Fruit fly (Drosophila melanogaster) whole organism, embryonic: ENCODE measurements around the gene CG5262.
A peak's percentile ranks its signal among the peaks of the same experiment; 100 is the strongest.

Source experiments
- Ada2b ChIP-seq: fragments of 200-800 bp; sonication (Bioruptor generic); IDR thresholded peaks from 2 replicates; pipeline ENCODE4 v1.3.6; 2022; ENCODE audit warnings: missing biosample characterization, missing genetic modification characterization
- Adf1 ChIP-seq: fragments of 200-800 bp; sonication (Bioruptor generic); IDR thresholded peaks from 2 replicates; pipeline ENCODE4 v1.3.6; 2022; ENCODE audit warnings: missing biosample characterization, missing genetic modification characterization
- BtbVII ChIP-seq: fragments of 200-800 bp; sonication (Bioruptor generic); optimal IDR thresholded peaks from 3 replicates; lab custom pipeline; 2017; ENCODE audit warnings: missing biosample characterization, mild to moderate bottlenecking, missing genetic modification characterization
- CG11695 ChIP-seq: fragments of 200-800 bp; sonication (Bioruptor generic); IDR thresholded peaks from 3 replicates; pipeline ENCODE4 v1.3.6; 2022; ENCODE audit warnings: missing biosample characterization, missing genetic modification characterization
- CG12104 ChIP-seq: fragments of 200-800 bp; sonication (Bioruptor generic); optimal IDR thresholded peaks from 3 replicates; lab custom pipeline; 2016; ENCODE audit warnings: missing biosample characterization, missing genetic modification characterization
- CG1233 ChIP-seq: fragments of 200-800 bp; sonication (Bioruptor generic); optimal IDR thresholded peaks from 4 replicates; lab custom pipeline; 2018; ENCODE audit warnings: missing biosample characterization, mild to moderate bottlenecking, missing genetic modification characterization
- CG13296 ChIP-seq: fragments of 200-800 bp; sonication (Bioruptor generic); optimal IDR thresholded peaks from 3 replicates; lab custom pipeline; 2018; ENCODE audit warnings: missing biosample characterization, mild to moderate bottlenecking, missing genetic modification characterization
- CG14710 ChIP-seq: fragments of 200-800 bp; sonication (Bioruptor generic); optimal IDR thresholded peaks from 3 replicates; lab custom pipeline; 2019; ENCODE audit warnings: missing biosample characterization, mild to moderate bottlenecking, missing genetic modification characterization, moderate library complexity
- CG15011 ChIP-seq: fragments of 200-800 bp; sonication (Bioruptor generic); optimal IDR thresholded peaks from 3 replicates; lab custom pipeline; 2018; ENCODE audit warnings: missing biosample characterization, mild to moderate bottlenecking, missing genetic modification characterization
- CG16815 ChIP-seq: fragments of 200-800 bp; sonication (Bioruptor generic); optimal IDR thresholded peaks from 3 replicates; lab custom pipeline; 2017; ENCODE audit warnings: missing biosample characterization, mild to moderate bottlenecking, missing genetic modification characterization
- CG18599 ChIP-seq: fragments of 200-800 bp; sonication (Bioruptor generic); optimal IDR thresholded peaks from 3 replicates; lab custom pipeline; 2017; ENCODE audit warnings: missing biosample characterization, missing genetic modification characterization, mild to moderate bottlenecking, moderate library complexity, missing genetic modification reagents
- CG18764 ChIP-seq: fragments of 200-800 bp; sonication (Bioruptor generic); optimal IDR thresholded peaks from 3 replicates; lab custom pipeline; 2016; ENCODE audit warnings: missing biosample characterization, missing genetic modification characterization
- CG2712 ChIP-seq: fragments of 200-800 bp; optimal IDR thresholded peaks from 3 replicates; lab custom pipeline; 2019; ENCODE audit warnings: missing biosample characterization, mild to moderate bottlenecking, missing genetic modification characterization, moderate library complexity
- CG31224 ChIP-seq: fragments of 200-800 bp; sonication (Bioruptor generic); IDR thresholded peaks from 2 replicates; pipeline ENCODE4 v1.3.6; 2022; ENCODE audit warnings: missing biosample characterization, missing genetic modification characterization
- CG32532 ChIP-seq: fragments of 200-800 bp; sonication (Bioruptor generic); IDR thresholded peaks from 2 replicates; pipeline ENCODE4 v1.3.6; 2022; ENCODE audit warnings: missing biosample characterization, missing genetic modification characterization
- CG32772 ChIP-seq: fragments of 200-800 bp; sonication (Bioruptor generic); IDR thresholded peaks from 2 replicates; pipeline ENCODE4 v1.3.6; 2022; ENCODE audit warnings: missing biosample characterization, missing genetic modification characterization
- CG4328 ChIP-seq: fragments of 200-800 bp; sonication (Bioruptor generic); optimal IDR thresholded peaks from 3 replicates; lab custom pipeline; 2017; ENCODE audit warnings: missing biosample characterization, missing genetic modification reagents, missing genetic modification characterization
- CG6689 ChIP-seq: fragments of 200-800 bp; sonication (Bioruptor generic); IDR thresholded peaks from 2 replicates; pipeline ENCODE4 v1.3.6; 2022; ENCODE audit warnings: missing biosample characterization, missing genetic modification characterization
- CG7786 ChIP-seq: fragments of 200-800 bp; sonication (Bioruptor generic); optimal IDR thresholded peaks from 2 replicates; lab custom pipeline; 2016; ENCODE audit warnings: missing biosample characterization, missing genetic modification characterization
- CG7928 ChIP-seq: fragments of 200-800 bp; sonication (Bioruptor generic); optimal IDR thresholded peaks from 2 replicates; lab custom pipeline; 2017; ENCODE audit warnings: missing biosample characterization, mild to moderate bottlenecking, missing genetic modification characterization
- CG9817 ChIP-seq: fragments of 200-800 bp; sonication (Bioruptor generic); optimal IDR thresholded peaks from 2 replicates; lab custom pipeline; 2018; ENCODE audit warnings: missing biosample characterization, mild to moderate bottlenecking, missing genetic modification characterization, moderate library complexity
- CHES-1-like ChIP-seq: fragments of 200-800 bp; sonication (Bioruptor generic); optimal IDR thresholded peaks from 2 replicates; lab custom pipeline; 2016; ENCODE audit warnings: missing biosample characterization, missing genetic modification characterization
- Chrac-16 ChIP-seq: fragments of 200-800 bp; sonication (Bioruptor generic); optimal IDR thresholded peaks from 3 replicates; lab custom pipeline; 2016; ENCODE audit warnings: missing biosample characterization, missing genetic modification characterization
- CrebB ChIP-seq: fragments of 200-800 bp; sonication (Bioruptor generic); optimal IDR thresholded peaks from 3 replicates; lab custom pipeline; 2018; ENCODE audit warnings: missing biosample characterization, mild to moderate bottlenecking, missing genetic modification characterization
- GATAe ChIP-seq: fragments of 200-800 bp; sonication (Bioruptor generic); conservative IDR thresholded peaks from 2 replicates; pipeline ENCODE4 v1.3.6; 2022; ENCODE audit warnings: missing biosample characterization, missing genetic modification characterization
- H2.0 ChIP-seq: fragments of 200-800 bp; sonication (Bioruptor generic); IDR thresholded peaks from 2 replicates; pipeline ENCODE4 v1.3.6; 2022; ENCODE audit warnings: missing biosample characterization, missing genetic modification characterization
- Hand ChIP-seq: fragments of 200-800 bp; sonication (Bioruptor generic); optimal IDR thresholded peaks from 2 replicates; lab custom pipeline; 2017; ENCODE audit warnings: mild to moderate bottlenecking, missing biosample characterization, missing genetic modification reagents, missing genetic modification characterization
- Mad ChIP-seq: fragments of 200-800 bp; sonication (Bioruptor generic); optimal IDR thresholded peaks from 2 replicates; lab custom pipeline; 2016; ENCODE audit warnings: missing biosample characterization, missing genetic modification characterization
- Mrtf ChIP-seq: fragments of 200-800 bp; sonication (Bioruptor generic); IDR thresholded peaks from 3 replicates; pipeline ENCODE4 v1.3.6; 2022; ENCODE audit warnings: missing biosample characterization, missing genetic modification characterization
- Nf-YC ChIP-seq: fragments of 200-800 bp; optimal IDR thresholded peaks from 3 replicates; lab custom pipeline; 2019; ENCODE audit warnings: missing biosample characterization, mild to moderate bottlenecking, missing genetic modification characterization, moderate library complexity
- Poxn ChIP-seq: fragments of 200-800 bp; sonication (Bioruptor generic); IDR thresholded peaks from 2 replicates; pipeline ENCODE4 v1.3.6; 2022; ENCODE audit warnings: missing biosample characterization, missing genetic modification characterization
- abd-A ChIP-seq: fragments of 200-800 bp; sonication (Bioruptor generic); optimal IDR thresholded peaks from 3 replicates; lab custom pipeline; 2019; ENCODE audit warnings: missing biosample characterization, mild to moderate bottlenecking, missing genetic modification characterization, moderate library complexity
- az2 ChIP-seq: fragments of 200-800 bp; sonication (Bioruptor generic); optimal IDR thresholded peaks from 3 replicates; lab custom pipeline; 2016; ENCODE audit warnings: missing biosample characterization, missing genetic modification characterization
- bigmax ChIP-seq: fragments of 200-800 bp; sonication (Bioruptor generic); optimal IDR thresholded peaks from 2 replicates; lab custom pipeline; 2018; ENCODE audit warnings: missing biosample characterization, mild to moderate bottlenecking, missing genetic modification characterization
- ci ChIP-seq: fragments of 200-800 bp; sonication (Bioruptor generic); IDR thresholded peaks from 3 replicates; pipeline ENCODE4 v1.3.6; 2022; ENCODE audit warnings: missing biosample characterization, missing genetic modification characterization
- fd96Cb ChIP-seq: fragments of 200-800 bp; sonication (Bioruptor generic); optimal IDR thresholded peaks from 2 replicates; lab custom pipeline; 2018; ENCODE audit warnings: missing biosample characterization, mild to moderate bottlenecking, missing genetic modification characterization, moderate library complexity
- gro ChIP-seq: fragments of 200-800 bp; sonication (Bioruptor generic); optimal IDR thresholded peaks from 2 replicates; lab custom pipeline; 2016; ENCODE audit warnings: missing biosample characterization, missing genetic modification characterization
- lab ChIP-seq: fragments of 200-800 bp; sonication (Bioruptor generic); optimal IDR thresholded peaks from 3 replicates; lab custom pipeline; 2017; ENCODE audit warnings: missing biosample characterization, missing genetic modification characterization, mild to moderate bottlenecking, moderate library complexity, missing genetic modification reagents
- maf-S ChIP-seq: fragments of 200-800 bp; sonication (Bioruptor generic); optimal IDR thresholded peaks from 2 replicates; lab custom pipeline; 2016; ENCODE audit warnings: missing biosample characterization, missing genetic modification characterization
- nerfin-2 ChIP-seq: fragments of 200-800 bp; sonication (Bioruptor generic); IDR thresholded peaks from 2 replicates; pipeline ENCODE4 v1.3.6; 2022; ENCODE audit warnings: missing biosample characterization, missing genetic modification characterization; ENCODE audit not compliant: partially characterized antibody
- onecut ChIP-seq: fragments of 200-800 bp; sonication (Bioruptor generic); IDR thresholded peaks from 2 replicates; pipeline ENCODE4 v1.3.6; 2022; ENCODE audit warnings: missing biosample characterization, missing genetic modification characterization
- peb ChIP-seq: fragments of 200-800 bp; sonication (Bioruptor generic); IDR thresholded peaks from 2 replicates; pipeline ENCODE4 v1.3.6; 2022; ENCODE audit warnings: missing biosample characterization, missing genetic modification characterization
- psq ChIP-seq: fragments of 200-800 bp; sonication (Bioruptor generic); optimal IDR thresholded peaks from 2 replicates; lab custom pipeline; 2017; ENCODE audit warnings: missing biosample characterization, missing genetic modification characterization
- pzg ChIP-seq: fragments of 200-800 bp; sonication (Bioruptor generic); optimal IDR thresholded peaks from 3 replicates; lab custom pipeline; 2018; ENCODE audit warnings: missing biosample characterization, mild to moderate bottlenecking, missing genetic modification characterization, moderate library complexity
- ro ChIP-seq: fragments of 200-800 bp; sonication (Bioruptor generic); IDR thresholded peaks from 2 replicates; pipeline ENCODE4 v1.3.6; 2022; ENCODE audit warnings: missing biosample characterization, missing genetic modification characterization
- scrt ChIP-seq: fragments of 200-800 bp; sonication (Bioruptor generic); optimal IDR thresholded peaks from 2 replicates; lab custom pipeline; 2018; ENCODE audit warnings: missing biosample characterization, mild to moderate bottlenecking, missing genetic modification characterization, moderate library complexity
- seq ChIP-seq: fragments of 200-800 bp; sonication (Bioruptor generic); IDR thresholded peaks from 2 replicates; pipeline ENCODE4 v1.3.6; 2022; ENCODE audit warnings: missing biosample characterization, missing genetic modification characterization
- sisA ChIP-seq: fragments of 200-800 bp; sonication (Bioruptor generic); IDR thresholded peaks from 2 replicates; pipeline ENCODE4 v1.3.6; 2022; ENCODE audit warnings: missing biosample characterization, missing genetic modification characterization
- slou ChIP-seq: fragments of 200-800 bp; sonication (Bioruptor generic); optimal IDR thresholded peaks from 3 replicates; lab custom pipeline; 2016; ENCODE audit warnings: missing biosample characterization, missing genetic modification characterization
- trem ChIP-seq: fragments of 200-800 bp; optimal IDR thresholded peaks from 3 replicates; lab custom pipeline; 2019; ENCODE audit warnings: missing biosample characterization, mild to moderate bottlenecking, missing genetic modification characterization, moderate library complexity

The CG5262 gene

DNA sequence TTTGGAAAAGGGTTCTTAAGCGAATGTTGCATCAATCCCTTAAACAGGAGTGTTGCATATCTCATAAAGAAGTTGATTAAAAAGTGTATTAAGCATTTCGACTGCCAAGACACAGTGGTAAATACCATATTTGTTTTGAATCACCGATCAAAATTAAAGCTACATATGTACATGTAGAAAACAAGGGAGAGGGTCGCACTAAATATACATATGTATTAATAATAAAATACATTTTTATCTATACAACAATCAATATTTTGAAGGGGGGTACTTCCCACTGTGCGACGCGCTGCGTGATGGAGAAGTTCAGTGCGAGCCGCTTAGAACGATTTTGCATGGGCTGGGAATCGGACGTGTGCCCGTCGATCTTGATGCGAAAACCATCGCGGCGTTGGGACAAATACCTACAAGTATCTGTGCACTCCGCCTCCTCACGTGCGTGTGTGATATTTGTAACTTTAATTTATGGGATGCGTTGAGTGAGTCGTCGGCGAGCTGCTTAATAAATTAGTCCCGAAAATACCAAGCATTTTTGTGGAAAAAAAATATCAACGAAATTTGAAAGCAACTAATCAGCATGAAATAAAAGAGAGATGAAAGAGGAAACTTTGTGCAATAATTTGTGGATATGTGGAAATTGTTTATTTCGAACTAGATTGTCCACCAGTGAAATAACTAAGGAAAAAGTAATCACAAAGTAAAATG lies 14.7 kb upstream of the CG5262 start (continued):
- TF ChIP-seq Ada2b: peak; percentile 94
- TF ChIP-seq CG14710: peak; percentile 70
- peak; percentile 75 for TF ChIP-seq CG31224 (GFP tag; lab: Robert Waterston, UW)
- TF ChIP-seq fd96Cb (tag; lab: Kevin White, UChicago): peak; percentile 87
- TF ChIP-seq CG7928 (GFP tag; lab: Kevin White, UChicago): peak; percentile 52
- TF ChIP-seq Mad: peak; percentile 54
- peak; percentile 71 for TF ChIP-seq trem (tag; lab: Kevin White, UChicago)
- TF ChIP-seq CG18599: peak; percentile 87
- peak; percentile 87 for TF ChIP-seq CG32772 (GFP tag; lab: Robert Waterston, UW)
- TF ChIP-seq CG6689: peak; percentile 91
- no peak for TF ChIP-seq nerfin-2 (GFP tag; lab: Robert Waterston, UW)
- peak; percentile 47 for TF ChIP-seq Nf-YC
- peak; percentile 90 for TF ChIP-seq seq
- peak; percentile 79 for TF ChIP-seq CG12104
- peak; percentile 54 for TF ChIP-seq Adf1 (GFP tag; lab: Robert Waterston, UW)
- peak; percentile 0 for TF ChIP-seq pzg (GFP tag; lab: Kevin White, UChicago)
- peak; percentile 50 for TF ChIP-seq CG4328 (GFP tag; lab: Kevin White, UChicago)
- TF ChIP-seq scrt (GFP tag; lab: Kevin White, UChicago): peak; percentile 58
- peak; percentile 94 for TF ChIP-seq CG11695 (GFP tag; lab: Robert Waterston, UW)
- peak; percentile 79 for TF ChIP-seq CG16815 (GFP tag; lab: Kevin White, UChicago)
- 0 out of 2 replicates have a peak, but pooled peaks have one; percentile 46 for TF ChIP-seq ro
- no peak for TF ChIP-seq CHES-1-like (GFP tag; lab: Kevin White, UChicago)
- TF ChIP-seq peb (GFP tag; lab: Robert Waterston, UW): peak; percentile 81
- peak; percentile 44 for TF ChIP-seq Hand
- peak; percentile 86 for TF ChIP-seq CG1233 (GFP tag; lab: Kevin White, UChicago)
- peak; percentile 28 for TF ChIP-seq psq (GFP tag; lab: Kevin White, UChicago)
- peak; percentile 89 for TF ChIP-seq sisA (GFP tag; lab: Robert Waterston, UW)
- TF ChIP-seq slou: peak; percentile 47
- TF ChIP-seq gro (GFP tag; lab: Kevin White, UChicago): no peak
- peak; percentile 75 for TF ChIP-seq onecut (GFP tag; lab: Robert Waterston, UW)
- TF ChIP-seq BtbVII: peak; percentile 84
- peak; percentile 83 for TF ChIP-seq az2 (GFP tag; lab: Kevin White, UChicago)
- TF ChIP-seq CrebB: peak; percentile 69
- peak; percentile 72 for TF ChIP-seq CG15011 (GFP tag; lab: Kevin White, UChicago)
- TF ChIP-seq Mrtf (GFP tag; lab: Robert Waterston, UW): peak; percentile 84
- TF ChIP-seq ci (GFP tag; lab: Robert Waterston, UW): peak; percentile 95
- peak; percentile 63; the same call in 1 of the 2 replicates for TF ChIP-seq GATAe
- TF ChIP-seq H2.0: peak; percentile 91
- TF ChIP-seq abd-A (tag; lab: Kevin White, UChicago): no peak
- TF ChIP-seq CG32532 (GFP tag; lab: Robert Waterston, UW): peak; percentile 93
- TF ChIP-seq CG9817 (tag; lab: Kevin White, UChicago): peak; percentile 69
- TF ChIP-seq Chrac-16 (GFP tag; lab: Kevin White, UChicago): peak; percentile 76
- TF ChIP-seq CG18764 (GFP tag; lab: Kevin White, UChicago): peak; percentile 69
- peak; percentile 91 for TF ChIP-seq CG2712 (tag; lab: Kevin White, UChicago)
- TF ChIP-seq CG7786 (GFP tag; lab: Kevin White, UChicago): no peak
- peak; percentile 92 for TF ChIP-seq lab
- no peak for TF ChIP-seq bigmax (GFP tag; lab: Kevin White, UChicago)
- peak; percentile 9 for TF ChIP-seq maf-S (GFP tag; lab: Kevin White, UChicago)
- 0 out of 2 replicates have a peak, but pooled peaks have one; percentile 37 for TF ChIP-seq Poxn
- TF ChIP-seq CG13296 (GFP tag; lab: Kevin White, UChicago): peak; percentile 74
